Worm (Caenorhabditis elegans) whole organism, L3 larva: ENCODE data around the gene ZC204.6.
A peak's percentile ranks its signal among the peaks of the same experiment; 100 is the strongest.

ENCODE experiments used
- R02D3.7 ChIP-seq: fragments of 150-350 bp; optimal IDR thresholded peaks from 2 replicates; lab custom pipeline; 2014; ENCODE audit warnings: missing biosample characterization, missing genetic modification characterization
- ZK546.5 ChIP-seq: sonication (generic microtip); optimal IDR thresholded peaks from 2 replicates; lab custom pipeline; 2017; ENCODE audit warnings: missing biosample characterization, missing genetic modification characterization
- ceh-16 ChIP-seq: sonication (generic microtip); optimal IDR thresholded peaks from 2 replicates; lab custom pipeline; 2017; ENCODE audit warnings: missing biosample characterization, missing genetic modification characterization
- ceh-28 ChIP-seq: fragments of 150-350 bp; optimal IDR thresholded peaks from 2 replicates; lab custom pipeline; 2014; ENCODE audit warnings: missing biosample characterization, missing genetic modification reagents, missing genetic modification characterization
- ceh-82 ChIP-seq: fragments of 150-350 bp; optimal IDR thresholded peaks from 2 replicates; lab custom pipeline; 2014; ENCODE audit warnings: missing biosample characterization, missing genetic modification characterization
- ceh-9 ChIP-seq: sonication (generic microtip); optimal IDR thresholded peaks from 2 replicates; lab custom pipeline; 2018; ENCODE audit warnings: missing biosample characterization, missing genetic modification characterization
- daf-12 ChIP-seq: fragments of 150-350 bp; optimal IDR thresholded peaks from 2 replicates; lab custom pipeline; 2014; ENCODE audit warnings: missing biosample characterization, missing genetic modification reagents, missing genetic modification characterization
- egl-27 ChIP-seq: sonication (generic microtip); optimal IDR thresholded peaks from 4 replicates; lab custom pipeline; 2017; ENCODE audit warnings: missing biosample characterization, missing genetic modification reagents, missing genetic modification characterization
- egl-5 ChIP-seq: fragments of 150-350 bp; optimal IDR thresholded peaks from 2 replicates; lab custom pipeline; 2017; ENCODE audit warnings: missing biosample characterization, missing genetic modification reagents, missing genetic modification characterization, inconsistent platforms
- elt-1 ChIP-seq: fragments of 150-350 bp; optimal IDR thresholded peaks from 2 replicates; lab custom pipeline; 2014; ENCODE audit warnings: missing biosample characterization, missing genetic modification characterization
- elt-2 ChIP-seq: sonication (generic microtip); optimal IDR thresholded peaks from 2 replicates; lab custom pipeline; 2016; ENCODE audit warnings: missing genetic modification reagents, mild to moderate bottlenecking, missing genetic modification characterization, missing compliant biosample characterization
- elt-3 ChIP-seq, 3 experiments: fragments of 150-350 bp in 1 of 3; sonication (generic microtip) in 2 of 3; optimal IDR thresholded peaks; 2 replicates in 2 of 3; 4 replicates in 1 of 3; lab custom pipeline; 2014 to 2017; ENCODE audit warnings: missing biosample characterization in 3 of 3, missing genetic modification characterization in 3 of 3
- eor-1 ChIP-seq, 2 experiments: fragments of 150-350 bp; optimal IDR thresholded peaks; 2 replicates each; lab custom pipeline; 2014 to 2018; ENCODE audit warnings: missing biosample characterization in 2 of 2, missing genetic modification characterization in 2 of 2
- fkh-10 ChIP-seq: sonication (generic microtip); optimal IDR thresholded peaks from 2 replicates; lab custom pipeline; 2017; ENCODE audit warnings: missing biosample characterization, missing genetic modification reagents, missing genetic modification characterization
- fkh-2 ChIP-seq: fragments of 150-350 bp; optimal IDR thresholded peaks from 2 replicates; lab custom pipeline; 2014; ENCODE audit warnings: missing biosample characterization, missing genetic modification reagents, missing genetic modification characterization
- fos-1 ChIP-seq: fragments of 150-350 bp; optimal IDR thresholded peaks from 2 replicates; lab custom pipeline; 2014; ENCODE audit warnings: missing biosample characterization, missing genetic modification characterization
- hmg-11 ChIP-seq: sonication (generic microtip); optimal IDR thresholded peaks from 2 replicates; lab custom pipeline; 2016; ENCODE audit warnings: missing genetic modification characterization, missing compliant biosample characterization
- jun-1 ChIP-seq: fragments of 150-350 bp; optimal IDR thresholded peaks from 2 replicates; lab custom pipeline; 2014; ENCODE audit warnings: missing biosample characterization, missing genetic modification reagents, missing genetic modification characterization
- lin-15B ChIP-seq: fragments of 150-350 bp; optimal IDR thresholded peaks from 2 replicates; lab custom pipeline; 2014; ENCODE audit warnings: missing biosample characterization, missing genetic modification characterization
- lin-39 ChIP-seq: fragments of 150-350 bp; optimal IDR thresholded peaks from 2 replicates; lab custom pipeline; 2018; ENCODE audit warnings: missing biosample characterization, missing genetic modification reagents, missing genetic modification characterization
- mml-1 ChIP-seq: fragments of 150-350 bp; sonication (generic microtip); optimal IDR thresholded peaks from 3 replicates; lab custom pipeline; 2014; ENCODE audit warnings: missing biosample characterization, missing genetic modification characterization
- nfya-1 ChIP-seq: sonication (generic microtip); optimal IDR thresholded peaks from 2 replicates; lab custom pipeline; 2017; ENCODE audit warnings: missing genetic modification characterization, mild to moderate bottlenecking, missing compliant biosample characterization, antibody characterized with exemption, moderate library complexity; ENCODE audit not compliant: insufficient read depth
- nhr-12 ChIP-seq: fragments of 150-350 bp; optimal IDR thresholded peaks from 2 replicates; lab custom pipeline; 2014; ENCODE audit warnings: missing biosample characterization, missing genetic modification characterization
- nhr-28 ChIP-seq: fragments of 150-350 bp; optimal IDR thresholded peaks from 2 replicates; lab custom pipeline; 2014; ENCODE audit warnings: missing biosample characterization, missing genetic modification characterization
- nhr-67 ChIP-seq: fragments of 150-350 bp; optimal IDR thresholded peaks from 2 replicates; lab custom pipeline; 2014; ENCODE audit warnings: missing biosample characterization, missing genetic modification characterization
- nhr-76 ChIP-seq: fragments of 150-350 bp; sonication (generic microtip); optimal IDR thresholded peaks from 5 replicates; lab custom pipeline; 2014; ENCODE audit warnings: missing biosample characterization, missing genetic modification characterization
- nhr-77 ChIP-seq: fragments of 150-350 bp; optimal IDR thresholded peaks from 2 replicates; lab custom pipeline; 2014; ENCODE audit warnings: missing biosample characterization, missing genetic modification characterization
- pha-4 ChIP-seq: fragments of 150-350 bp; optimal IDR thresholded peaks from 2 replicates; lab custom pipeline; 2014; ENCODE audit warnings: missing biosample characterization, missing genetic modification reagents, missing genetic modification characterization
- pqm-1 ChIP-seq: fragments of 150-350 bp; optimal IDR thresholded peaks from 2 replicates; lab custom pipeline; 2017; ENCODE audit warnings: missing biosample characterization, missing genetic modification characterization, inconsistent platforms
- sea-2 ChIP-seq: fragments of 150-350 bp; sonication (generic microtip); optimal IDR thresholded peaks from 4 replicates; lab custom pipeline; 2014; ENCODE audit warnings: missing biosample characterization, missing genetic modification reagents, missing genetic modification characterization
- skn-1 ChIP-seq: fragments of 150-350 bp; optimal IDR thresholded peaks from 2 replicates; lab custom pipeline; 2014; ENCODE audit warnings: missing biosample characterization, missing genetic modification characterization
- snpc-4 ChIP-seq: fragments of 150-350 bp; optimal IDR thresholded peaks from 2 replicates; lab custom pipeline; 2014; ENCODE audit warnings: missing biosample characterization, missing genetic modification characterization
- unc-39 ChIP-seq: sonication (generic microtip); optimal IDR thresholded peaks from 4 replicates; lab custom pipeline; 2017; ENCODE audit warnings: missing biosample characterization, missing genetic modification characterization
- unc-62 ChIP-seq: fragments of 150-350 bp; sonication (generic microtip); optimal IDR thresholded peaks from 4 replicates; lab custom pipeline; 2014; ENCODE audit warnings: missing biosample characterization, missing genetic modification reagents, missing genetic modification characterization
- zag-1 ChIP-seq: fragments of 150-350 bp; optimal IDR thresholded peaks from 2 replicates; lab custom pipeline; 2014; ENCODE audit warnings: missing biosample characterization, missing genetic modification characterization
- ztf-11 ChIP-seq: fragments of 150-350 bp; optimal IDR thresholded peaks from 2 replicates; lab custom pipeline; 2014; ENCODE audit warnings: missing biosample characterization, missing genetic modification characterization
- ztf-4 ChIP-seq: fragments of 150-350 bp; optimal IDR thresholded peaks from 2 replicates; lab custom pipeline; 2014; ENCODE audit warnings: missing biosample characterization, missing genetic modification characterization

Gene ZC204.6

DNA sequence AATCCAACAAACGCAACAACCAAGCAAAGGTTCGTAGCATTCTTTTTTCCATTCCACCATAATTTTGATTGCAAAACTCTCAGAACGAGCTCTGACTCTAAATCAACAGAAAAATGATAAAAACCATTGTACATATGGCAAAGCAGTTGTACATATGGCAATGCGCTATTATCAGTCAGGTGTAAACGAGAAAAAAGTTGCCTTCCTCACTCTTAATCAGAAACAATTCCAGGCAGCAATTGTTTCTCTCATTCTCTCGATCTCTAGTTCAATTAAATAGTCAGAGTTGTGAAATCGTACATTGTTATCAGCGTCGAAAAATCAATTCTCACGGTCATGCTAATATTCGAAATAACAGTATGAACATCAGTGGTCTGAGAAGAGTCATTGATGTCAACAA, 22.8 kb downstream of the ZC204.6 start:
- TF ChIP-seq hmg-11 (no peak), pqm-1 (tag; lab: Kevin White, UChicago) (peak; percentile 84), R02D3.7 (tag; lab: Kevin White, UChicago) (no peak), nhr-76 (tag; lab: Kevin White, UChicago) (no peak), zag-1 (tag; lab: Kevin White, UChicago) (no peak), egl-5 (tag; lab: Kevin White, UChicago) (no peak), ceh-28 (tag; lab: Kevin White, UChicago) (no peak), pha-4 (peak; percentile 65), elt-2 (peak; percentile 93), ZK546.5 (tag; lab: Kevin White, UChicago) (no peak), fkh-10 (GFP tag; lab: Kevin White, UChicago) (no peak), jun-1 (tag; lab: Kevin White, UChicago) (peak; percentile 67)

DNA sequence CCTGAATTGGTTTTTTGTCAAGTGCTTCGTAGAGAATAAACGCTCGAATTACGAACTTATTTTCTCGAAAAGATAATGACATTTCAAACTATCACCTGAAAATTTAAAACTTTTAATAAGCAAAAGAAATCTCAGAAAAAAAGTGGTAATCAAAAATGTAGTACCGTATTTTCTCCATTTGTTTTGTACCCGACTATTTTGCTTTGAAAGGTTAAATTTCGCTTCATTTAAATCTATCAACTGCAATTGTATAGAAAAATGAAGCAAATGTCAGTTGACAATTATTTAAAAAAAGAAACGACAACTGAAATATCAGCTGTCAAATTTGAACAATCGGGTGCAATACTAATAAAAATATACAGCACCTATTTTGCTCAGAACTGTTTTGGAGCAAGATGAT, 23.4 kb downstream of the ZC204.6 start, which contains the start of gene fbxa-158:
TSS of gene fbxa-158 (minus strand) at position 101 of the 400 bp plus-strand sequence.
- TF ChIP-seq fkh-2 (no peak), nfya-1 (tag; lab: Kevin White, UChicago) (no peak), ztf-4 (tag; lab: Kevin White, UChicago) (no peak), skn-1 (no peak), ceh-9 (no peak), ztf-11 (tag; lab: Kevin White, UChicago) (no peak), fos-1 (tag; lab: Kevin White, UChicago) (no peak), nhr-67 (no peak), elt-3 (tag; optimal IDR thresholded peaks at IDR 0.05; lab: Kevin White, UChicago) (no peak), eor-1 (tag; optimal IDR thresholded peaks at IDR 0.05; lab: Kevin White, UChicago) (no peak), snpc-4 (tag; lab: Kevin White, UChicago) (no peak), ZK546.5 (tag; lab: Kevin White, UChicago) (no peak), nhr-28 (no peak), lin-39 (no peak), nhr-77 (tag; lab: Kevin White, UChicago) (no peak), daf-12 (tag; lab: Kevin White, UChicago) (no peak), egl-27 (no peak), pqm-1 (tag; lab: Kevin White, UChicago) (no peak), ceh-82 (no peak), egl-5 (tag; lab: Kevin White, UChicago) (no peak)

DNA sequence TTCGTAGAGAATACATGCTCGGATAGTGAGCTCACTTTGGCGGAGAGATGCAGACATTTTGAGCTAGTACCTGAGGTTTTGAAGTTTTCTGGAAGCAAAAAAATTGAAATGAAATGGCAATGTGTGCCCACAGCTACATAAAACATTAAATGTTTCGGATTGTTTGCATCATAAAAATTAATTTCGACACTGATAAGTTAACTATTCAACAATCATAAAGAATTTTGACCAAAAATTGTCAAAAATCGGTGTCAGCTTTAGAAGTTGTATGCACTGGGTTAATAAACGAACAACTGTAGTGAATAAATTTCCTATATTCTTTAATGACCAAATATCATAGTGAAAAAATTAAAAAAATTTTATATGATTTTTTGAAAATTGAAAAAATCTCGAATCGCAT, 25.7 kb downstream of the ZC204.6 start, which contains the start of gene fbxa-166:
TSS of gene fbxa-166 (minus strand) at position 101 of the 400 bp plus-strand sequence.
- TF ChIP-seq nhr-12: no peak
- no peak for TF ChIP-seq ceh-28 (tag; lab: Kevin White, UChicago)
- no peak for TF ChIP-seq mml-1 (tag; lab: Kevin White, UChicago)
- no peak for TF ChIP-seq sea-2 (GFP tag; lab: Kevin White, UChicago)
- TF ChIP-seq eor-1 (tag; optimal IDR thresholded peaks at IDR 0.05; lab: Kevin White, UChicago): no peak

DNA sequence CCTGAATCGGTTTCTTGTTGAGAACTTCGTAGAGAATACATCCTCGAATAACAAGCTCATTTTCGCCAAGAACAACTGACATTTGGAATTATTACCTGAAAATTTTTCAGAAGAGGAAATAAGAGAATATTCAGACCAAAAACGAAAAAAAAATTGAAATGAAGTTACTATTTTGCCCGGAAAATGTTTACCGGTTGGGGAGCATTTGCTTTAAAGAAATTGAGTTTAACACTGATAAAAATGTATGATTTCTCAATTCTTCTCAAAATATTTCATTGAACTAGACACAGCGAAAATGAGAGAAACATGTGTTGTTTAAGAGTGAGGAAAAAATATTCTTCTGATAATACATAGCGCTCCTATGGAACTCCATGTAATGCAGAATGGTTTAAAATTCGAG, 28.2 kb downstream of the ZC204.6 start, which contains the start of gene fbxa-165:
TSS of gene fbxa-165 (minus strand) at position 101 of the 400 bp plus-strand sequence.
- TF ChIP-seq snpc-4 (tag; lab: Kevin White, UChicago): no peak
- no peak for TF ChIP-seq ztf-4 (tag; lab: Kevin White, UChicago)
- no peak for TF ChIP-seq nhr-67
- TF ChIP-seq nfya-1 (tag; lab: Kevin White, UChicago): no peak
- no peak for TF ChIP-seq fos-1 (tag; lab: Kevin White, UChicago)
- TF ChIP-seq lin-15B: no peak
- TF ChIP-seq skn-1: no peak
- no peak for TF ChIP-seq elt-1 (tag; lab: Kevin White, UChicago)
- no peak for TF ChIP-seq zag-1 (tag; lab: Kevin White, UChicago)
- TF ChIP-seq unc-39 (tag; lab: Kevin White, UChicago): no peak
- no peak for TF ChIP-seq ceh-9
- no peak for TF ChIP-seq mml-1 (tag; lab: Kevin White, UChicago)
- no peak for TF ChIP-seq ceh-16
- TF ChIP-seq elt-3 (tag; optimal IDR thresholded peaks at IDR 0.05; lab: Kevin White, UChicago): no peak
- TF ChIP-seq unc-62 (GFP tag; lab: Kevin White, UChicago): no peak
